Fruit fly (Drosophila melanogaster): ENCODE data around the gene Trmt112.

Gene Trmt112

DNA sequence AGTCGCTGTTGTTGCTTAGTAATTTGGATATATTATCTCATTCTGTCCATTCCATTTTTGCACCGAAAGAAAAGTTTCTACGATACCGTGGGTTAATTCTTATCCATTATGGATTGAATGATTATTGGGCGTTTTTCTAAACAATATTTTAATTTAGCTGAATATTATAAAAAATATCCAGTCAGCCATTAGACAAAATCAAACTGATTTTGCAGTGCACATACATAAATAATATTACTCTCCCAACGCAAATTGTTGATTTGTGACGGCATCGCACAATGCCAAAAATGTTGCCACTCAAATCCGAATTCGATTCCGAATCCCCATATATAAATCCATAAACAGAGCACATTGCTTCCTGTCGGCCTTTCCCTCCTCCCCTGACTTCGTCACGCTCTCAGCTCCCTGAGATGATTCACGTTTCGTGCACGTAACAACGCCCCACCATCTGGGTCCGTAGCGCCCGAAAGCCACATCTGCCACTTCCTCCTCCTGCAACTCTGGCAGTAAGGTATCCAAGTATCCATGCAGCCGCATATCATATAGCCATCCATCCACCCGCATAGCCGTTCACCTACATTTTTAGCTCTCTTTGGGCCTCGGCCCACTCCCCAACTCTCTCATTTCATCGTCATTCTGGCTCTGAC, 39.6 kb downstream of the Trmt112 start (continued):
- no peak for TF ChIP-seq lov (optimal IDR thresholded peaks at IDR 0.05)
- TF ChIP-seq lov (GFP tag; IDR thresholded peaks at IDR 0.05): no peak
- no peak for TF ChIP-seq ab (GFP tag; optimal IDR thresholded peaks at IDR 0.05)
- peak; percentile 78 for TF ChIP-seq Aef1 (GFP tag; IDR thresholded peaks at IDR 0.05)
- TF ChIP-seq tll (GFP tag; optimal IDR thresholded peaks at IDR 0.05): no peak
- peak; percentile 77 for TF ChIP-seq pho (GFP tag; optimal IDR thresholded peaks at IDR 0.05)
- TF ChIP-seq CG12299 (tag; optimal IDR thresholded peaks at IDR 0.05): peak; percentile 16
- no peak for TF ChIP-seq D (optimal IDR thresholded peaks at IDR 0.05)
- no peak for TF ChIP-seq D (GFP tag; optimal IDR thresholded peaks at IDR 0.05)
- TF ChIP-seq PHDP (tag; optimal IDR thresholded peaks at IDR 0.05): peak; percentile 78
- TF ChIP-seq CG43689 (GFP tag; IDR thresholded peaks at IDR 0.05): no peak
- no peak for TF ChIP-seq gsb-n (tag; optimal IDR thresholded peaks at IDR 0.05)
- no peak for TF ChIP-seq CG6654 (GFP tag; optimal IDR thresholded peaks at IDR 0.05)
- TF ChIP-seq Mrtf (GFP tag; IDR thresholded peaks at IDR 0.05): peak; percentile 56; the same call in 1 of the 3 replicates
- TF ChIP-seq unc-4 (GFP tag; IDR thresholded peaks at IDR 0.05; ENCODE audit: partially characterized antibody): no peak
- TF ChIP-seq eyg (GFP tag; optimal IDR thresholded peaks at IDR 0.05): peak; percentile 27
- peak; percentile 69; the same call in 1 of the 2 replicates for TF ChIP-seq Awh (GFP tag; IDR thresholded peaks at IDR 0.05)
- no peak for TF ChIP-seq CrebB (tag; optimal IDR thresholded peaks at IDR 0.05)
- peak; percentile 7 for TF ChIP-seq CG16863 (GFP tag; optimal IDR thresholded peaks at IDR 0.05)
- no peak for TF ChIP-seq mirr (GFP tag; optimal IDR thresholded peaks at IDR 0.05)
- TF ChIP-seq CG12942 (GFP tag; optimal IDR thresholded peaks at IDR 0.05): peak; percentile 33
- TF ChIP-seq kay (GFP tag; optimal IDR thresholded peaks at IDR 0.05): peak; percentile 56
- TF ChIP-seq CG7987 (GFP tag; optimal IDR thresholded peaks at IDR 0.05): no peak
- peak; percentile 16 to 28 for TF ChIP-seq chif (GFP tag; optimal IDR thresholded peaks at IDR 0.05)
- TF ChIP-seq Ets97D (GFP tag; optimal IDR thresholded peaks at IDR 0.05): no peak
- peak; percentile 64; the same call in 1 of the 2 replicates for TF ChIP-seq CG17612 (GFP tag; IDR thresholded peaks at IDR 0.05)
- TF ChIP-seq ash1 (GFP tag; optimal IDR thresholded peaks at IDR 0.05): no peak
- no peak for TF ChIP-seq slp2 (GFP tag; optimal IDR thresholded peaks at IDR 0.05)
- no peak for TF ChIP-seq hkb (optimal IDR thresholded peaks at IDR 0.05)
- peak; percentile 66 for TF ChIP-seq hkb (GFP tag; IDR thresholded peaks at IDR 0.05)
- TF ChIP-seq CG7839 (tag; optimal IDR thresholded peaks at IDR 0.05): peak; percentile 81
- TF ChIP-seq sna (GFP tag; IDR thresholded peaks at IDR 0.05; ENCODE audit: partially characterized antibody): no peak
- peak; percentile 37; the same call in 1 of the 3 replicates for TF ChIP-seq CG6175 (GFP tag; IDR thresholded peaks at IDR 0.05)
- TF ChIP-seq ranshi (GFP tag; IDR thresholded peaks at IDR 0.05): peak; percentile 65; the same call in 1 of the 2 replicates
- TF ChIP-seq Drgx (GFP tag; IDR thresholded peaks at IDR 0.05): peak; percentile 71
- peak; percentile 64 for TF ChIP-seq CG6854 (GFP tag; optimal IDR thresholded peaks at IDR 0.05)
- peak; percentile 52; the same call in 2 of the 3 replicates for TF ChIP-seq ci (GFP tag; IDR thresholded peaks at IDR 0.05)
- no peak for TF ChIP-seq dm (GFP tag; optimal IDR thresholded peaks at IDR 0.05)
- TF ChIP-seq CG1233 (GFP tag; optimal IDR thresholded peaks at IDR 0.05): peak; percentile 29
- peak; percentile 7 for TF ChIP-seq Fer2 (tag; optimal IDR thresholded peaks at IDR 0.05)
- 0 out of 3 replicates have a peak, but pooled peaks have one; percentile 18 for TF ChIP-seq CG3726 (GFP tag; IDR thresholded peaks at IDR 0.05)
- no peak for TF ChIP-seq CG30431 (GFP tag; optimal IDR thresholded peaks at IDR 0.05)
- TF ChIP-seq ase (GFP tag; IDR thresholded peaks at IDR 0.05): 0 out of 3 replicates have a peak, but pooled peaks have one; percentile 5
- TF ChIP-seq Spps (tag; optimal IDR thresholded peaks at IDR 0.05): no peak
- TF ChIP-seq CG8765 (GFP tag; IDR thresholded peaks at IDR 0.05): no peak
- TF ChIP-seq CG17359 (tag; optimal IDR thresholded peaks at IDR 0.05): peak; percentile 49
- TF ChIP-seq Dip3 (GFP tag; optimal IDR thresholded peaks at IDR 0.05): peak; percentile 57
- TF ChIP-seq so (GFP tag; IDR thresholded peaks at IDR 0.05): peak; percentile 67; the same call in 1 of the 3 replicates
- no peak for TF ChIP-seq wor (GFP tag; IDR thresholded peaks at IDR 0.05)
- TF ChIP-seq z (GFP tag; IDR thresholded peaks at IDR 0.05): no peak
- TF ChIP-seq mam (GFP tag; optimal IDR thresholded peaks at IDR 0.05): peak; percentile 67
